Fruit fly (Drosophila melanogaster) whole organism, prepupa: Measurements from ENCODE around the gene CG8319.

Experiments used
- Blimp-1 ChIP-seq: fragments of 200-800 bp; sonication (Bioruptor generic); optimal IDR thresholded peaks from 3 replicates; lab custom pipeline; 2017; ENCODE audit warnings: missing biosample characterization, missing genetic modification characterization, mild to moderate bottlenecking, moderate library complexity, missing genetic modification reagents
- CG10669 ChIP-seq: fragments of 200-800 bp; sonication (Bioruptor generic); optimal IDR thresholded peaks from 3 replicates; lab custom pipeline; 2018; ENCODE audit warnings: missing biosample characterization, mild to moderate bottlenecking, missing genetic modification characterization, moderate library complexity
- CG11294 ChIP-seq: fragments of 200-800 bp; sonication (Bioruptor generic); IDR thresholded peaks from 2 replicates; pipeline ENCODE4 v1.3.6; 2022; ENCODE audit warnings: missing biosample characterization, missing genetic modification characterization
- CG11762 ChIP-seq: fragments of 200-800 bp; sonication (Bioruptor generic); optimal IDR thresholded peaks from 3 replicates; lab custom pipeline; 2016; ENCODE audit warnings: missing biosample characterization, missing genetic modification characterization; ENCODE audit not compliant: insufficient read depth
- CG11902 ChIP-seq: fragments of 200-800 bp; sonication (Bioruptor generic); optimal IDR thresholded peaks from 3 replicates; lab custom pipeline; 2016; ENCODE audit warnings: missing biosample characterization, missing genetic modification characterization
- CG15336 ChIP-seq: fragments of 200-800 bp; sonication (Bioruptor generic); IDR thresholded peaks from 2 replicates; pipeline ENCODE4 v1.3.6; 2022; ENCODE audit warnings: missing biosample characterization, missing genetic modification characterization
- CG1621 ChIP-seq: fragments of 200-800 bp; sonication (Bioruptor generic); optimal IDR thresholded peaks from 3 replicates; lab custom pipeline; 2018; ENCODE audit warnings: missing biosample characterization, mild to moderate bottlenecking, missing genetic modification characterization
- CG3032 ChIP-seq: fragments of 200-800 bp; optimal IDR thresholded peaks from 2 replicates; lab custom pipeline; 2019; ENCODE audit warnings: missing biosample characterization, mild to moderate bottlenecking, missing genetic modification characterization, moderate library complexity
- CG31627 ChIP-seq: fragments of 200-800 bp; sonication (Bioruptor generic); optimal IDR thresholded peaks from 3 replicates; lab custom pipeline; 2016; ENCODE audit warnings: missing biosample characterization, missing genetic modification characterization
- CG3919 ChIP-seq: fragments of 200-800 bp; sonication (Bioruptor generic); optimal IDR thresholded peaks from 3 replicates; lab custom pipeline; 2016; ENCODE audit warnings: missing biosample characterization, missing genetic modification characterization
- CG6163 ChIP-seq: fragments of 200-800 bp; sonication (Bioruptor generic); IDR thresholded peaks from 3 replicates; pipeline ENCODE4 v1.3.6; 2022; ENCODE audit warnings: missing biosample characterization, missing genetic modification characterization
- CG6276 ChIP-seq: fragments of 200-800 bp; sonication (Bioruptor generic); optimal IDR thresholded peaks from 2 replicates; lab custom pipeline; 2017; ENCODE audit warnings: missing biosample characterization, mild to moderate bottlenecking, missing genetic modification characterization
- CG7368 ChIP-seq: fragments of 200-800 bp; sonication (Bioruptor generic); optimal IDR thresholded peaks from 3 replicates; lab custom pipeline; 2016; ENCODE audit warnings: missing biosample characterization, missing genetic modification characterization
- CG8119 ChIP-seq: fragments of 200-800 bp; sonication (Bioruptor generic); IDR thresholded peaks from 3 replicates; pipeline ENCODE4 v1.3.6; 2022; ENCODE audit warnings: missing biosample characterization, missing genetic modification characterization
- CG8632 ChIP-seq: fragments of 200-800 bp; sonication (Bioruptor generic); optimal IDR thresholded peaks from 3 replicates; lab custom pipeline; 2016; ENCODE audit warnings: missing biosample characterization, missing genetic modification characterization
- CG9139 ChIP-seq: fragments of 200-800 bp; sonication (Bioruptor generic); optimal IDR thresholded peaks from 3 replicates; lab custom pipeline; 2017; ENCODE audit warnings: missing biosample characterization, mild to moderate bottlenecking, missing genetic modification characterization
- Eip75B ChIP-seq: fragments of 200-800 bp; sonication (Bioruptor generic); optimal IDR thresholded peaks from 3 replicates; lab custom pipeline; 2016; ENCODE audit warnings: missing biosample characterization, missing genetic modification characterization
- Eip78C ChIP-seq: fragments of 200-800 bp; sonication (Bioruptor generic); peaks from one replicate; lab custom pipeline; 2016; ENCODE audit warnings: missing biosample characterization, missing genetic modification characterization
- Eip93F ChIP-seq: fragments of 200-800 bp; sonication (Bioruptor generic); optimal IDR thresholded peaks from 2 replicates; lab custom pipeline; 2016; ENCODE audit warnings: missing biosample characterization, mild to moderate bottlenecking, missing genetic modification characterization
- Hr38 ChIP-seq: sonication (Bioruptor generic); optimal IDR thresholded peaks from 2 replicates; lab custom pipeline; 2016; ENCODE audit warnings: missing biosample characterization, missing genetic modification characterization
- Hr4 ChIP-seq: fragments of 200-800 bp; sonication (Bioruptor generic); optimal IDR thresholded peaks from 3 replicates; lab custom pipeline; 2016; ENCODE audit warnings: missing biosample characterization, missing genetic modification characterization
- Lpt ChIP-seq: fragments of 200-800 bp; sonication (Bioruptor generic); optimal IDR thresholded peaks from 3 replicates; lab custom pipeline; 2016; ENCODE audit warnings: missing biosample characterization, missing genetic modification characterization
- Met ChIP-seq: fragments of 200-800 bp; sonication (Bioruptor generic); optimal IDR thresholded peaks from 3 replicates; lab custom pipeline; 2016; ENCODE audit warnings: missing biosample characterization, missing genetic modification characterization
- OdsH ChIP-seq: fragments of 200-800 bp; sonication (Bioruptor generic); optimal IDR thresholded peaks from 3 replicates; lab custom pipeline; 2016; ENCODE audit warnings: missing biosample characterization, missing genetic modification characterization
- Smox ChIP-seq: fragments of 200-800 bp; sonication (Bioruptor generic); optimal IDR thresholded peaks from 3 replicates; lab custom pipeline; 2016; ENCODE audit warnings: missing biosample characterization, missing genetic modification characterization
- Sox15 ChIP-seq: fragments of 200-800 bp; sonication (Bioruptor generic); optimal IDR thresholded peaks from 3 replicates; lab custom pipeline; 2016; ENCODE audit warnings: missing biosample characterization, missing genetic modification characterization
- cyc ChIP-seq: fragments of 200-800 bp; sonication (Bioruptor generic); optimal IDR thresholded peaks from 3 replicates; lab custom pipeline; 2016; ENCODE audit warnings: missing biosample characterization, missing genetic modification characterization
- dac ChIP-seq: fragments of 200-800 bp; sonication (Bioruptor generic); optimal IDR thresholded peaks from 2 replicates; lab custom pipeline; 2017; ENCODE audit warnings: missing biosample characterization, mild to moderate bottlenecking, missing genetic modification characterization
- dsx ChIP-seq: fragments of 200-800 bp; optimal IDR thresholded peaks from 3 replicates; lab custom pipeline; 2019; ENCODE audit warnings: missing biosample characterization, mild to moderate bottlenecking, missing genetic modification characterization, moderate library complexity; ENCODE audit not compliant: poor library complexity, severe bottlenecking
- eg ChIP-seq: fragments of 200-800 bp; sonication (Bioruptor generic); IDR thresholded peaks from 3 replicates; pipeline ENCODE4 v1.3.6; 2022; ENCODE audit warnings: missing biosample characterization, missing genetic modification characterization
- esn ChIP-seq: fragments of 200-800 bp; sonication (Bioruptor generic); optimal IDR thresholded peaks from 2 replicates; lab custom pipeline; 2016; ENCODE audit warnings: missing biosample characterization, mild to moderate bottlenecking, missing genetic modification characterization, moderate library complexity
- fd59A ChIP-seq: fragments of 200-800 bp; sonication (Bioruptor generic); optimal IDR thresholded peaks from 2 replicates; lab custom pipeline; 2017; ENCODE audit warnings: missing biosample characterization, mild to moderate bottlenecking, missing genetic modification characterization, missing genetic modification reagents
- fd85E ChIP-seq: fragments of 200-800 bp; sonication (Bioruptor generic); optimal IDR thresholded peaks from 3 replicates; lab custom pipeline; 2016; ENCODE audit warnings: missing biosample characterization, missing genetic modification characterization
- fkh ChIP-seq: fragments of 200-800 bp; sonication (Bioruptor generic); optimal IDR thresholded peaks from 3 replicates; lab custom pipeline; 2017; ENCODE audit warnings: missing biosample characterization, mild to moderate bottlenecking, missing genetic modification characterization, moderate library complexity
- lz ChIP-seq: fragments of 200-800 bp; sonication (Bioruptor generic); optimal IDR thresholded peaks from 3 replicates; lab custom pipeline; 2016; ENCODE audit warnings: missing biosample characterization, missing genetic modification characterization
- pdm3 ChIP-seq: fragments of 200-800 bp; sonication (Bioruptor generic); optimal IDR thresholded peaks from 3 replicates; lab custom pipeline; 2016; ENCODE audit warnings: missing biosample characterization, missing genetic modification characterization
- spab ChIP-seq: fragments of 200-800 bp; sonication (Bioruptor generic); optimal IDR thresholded peaks from 2 replicates; lab custom pipeline; 2017; ENCODE audit warnings: missing biosample characterization, mild to moderate bottlenecking, missing genetic modification characterization, missing genetic modification reagents
- ss ChIP-seq, 2 experiments: fragments of 200-800 bp; sonication (Bioruptor generic); optimal IDR thresholded peaks; 2 replicates in 1 of 2; 3 replicates in 1 of 2; lab custom pipeline; 2017 to 2018; ENCODE audit warnings: mild to moderate bottlenecking in 2 of 2, missing biosample characterization in 2 of 2, missing genetic modification characterization in 2 of 2, moderate library complexity in 1 of 2
- vri ChIP-seq: fragments of 200-800 bp; sonication (Bioruptor generic); optimal IDR thresholded peaks from 3 replicates; lab custom pipeline; 2016; ENCODE audit warnings: missing biosample characterization, mild to moderate bottlenecking, missing genetic modification characterization

The CG8319 gene

dm6 chr3R:9600558-9600959 is 26.6 kb upstream of the CG8319 start (continued):
- TF ChIP-seq fd59A (GFP tag; lab: Kevin White, UChicago) (peak; percentile 18), Lpt (GFP tag; lab: Kevin White, UChicago) (no peak), Sox15 (peak; percentile 10), CG6163 (GFP tag; lab: Robert Waterston, UW) (peak; percentile 59; the same call in 1 of the 3 replicates), spab (GFP tag; lab: Kevin White, UChicago) (peak; percentile 39), CG1621 (tag; lab: Kevin White, UChicago) (peak; percentile 26), CG9139 (GFP tag; lab: Kevin White, UChicago) (peak; percentile 51), Eip93F (GFP tag; lab: Kevin White, UChicago) (no peak), CG11762 (GFP tag; lab: Kevin White, UChicago) (peak; percentile 42), Hr4 (no peak), CG10669 (peak; percentile 46), eg (GFP tag; lab: Robert Waterston, UW) (0 out of 3 replicates have a peak, but pooled peaks have one; percentile 29), CG8632 (peak; percentile 44), CG7368 (peak; percentile 4), CG3032 (tag; lab: Kevin White, UChicago) (peak; percentile 49), dsx (GFP tag; lab: Kevin White, UChicago) (peak; percentile 57), fd85E (no peak), lz (GFP tag; lab: Kevin White, UChicago) (no peak), vri (GFP tag; lab: Kevin White, UChicago) (peak; percentile 17), dac (GFP tag; lab: Kevin White, UChicago) (no peak), OdsH (GFP tag; lab: Kevin White, UChicago) (peak; percentile 50), CG31627 (GFP tag; lab: Kevin White, UChicago) (no peak)

- TF ChIP-seq Eip78C (peak; percentile 15), ss (GFP tag; optimal IDR thresholded peaks at IDR 0.05; lab: Kevin White, UChicago) (peak in 1 of 2 experiments; percentile 17), vri (GFP tag; lab: Kevin White, UChicago) (peak; percentile 32), CG6276 (GFP tag; lab: Kevin White, UChicago) (no peak)
Observed at dm6 chr3R:9601949-9602348, 25.2 kb upstream of the CG8319 start.

- TF ChIP-seq ss (GFP tag; optimal IDR thresholded peaks at IDR 0.05; lab: Kevin White, UChicago): peak in 1 of 2 experiments; percentile 63
- TF ChIP-seq CG8119 (GFP tag; lab: Robert Waterston, UW): no peak
- peak; percentile 67 for TF ChIP-seq fkh (GFP tag; lab: Kevin White, UChicago)
- no peak for TF ChIP-seq esn (GFP tag; lab: Kevin White, UChicago)
Observed at dm6 chr3R:9603022-9603942, 23.8 kb upstream of the CG8319 start.

- TF ChIP-seq lz (GFP tag; lab: Kevin White, UChicago): no peak
- no peak for TF ChIP-seq Smox (GFP tag; lab: Kevin White, UChicago)
- no peak for TF ChIP-seq CG15336 (GFP tag; lab: Robert Waterston, UW)
Observed at dm6 chr3R:9604445-9605020, 22.6 kb upstream of the CG8319 start.

- TF ChIP-seq CG11762 (GFP tag; lab: Kevin White, UChicago): peak; percentile 17
- TF ChIP-seq CG8119 (GFP tag; lab: Robert Waterston, UW): peak; percentile 39; the same call in 1 of the 3 replicates
- peak; percentile 54 for TF ChIP-seq CG31627 (GFP tag; lab: Kevin White, UChicago)
- peak; percentile 75 for TF ChIP-seq CG3919
- peak; percentile 65 for TF ChIP-seq spab (GFP tag; lab: Kevin White, UChicago)
- no peak for TF ChIP-seq eg (GFP tag; lab: Robert Waterston, UW)
- TF ChIP-seq Lpt (GFP tag; lab: Kevin White, UChicago): peak; percentile 28
- TF ChIP-seq Eip75B: peak; percentile 65
- TF ChIP-seq CG11294 (GFP tag; lab: Robert Waterston, UW): no peak
- no peak for TF ChIP-seq Blimp-1 (GFP tag; lab: Kevin White, UChicago)
- TF ChIP-seq lz (GFP tag; lab: Kevin White, UChicago): peak; percentile 47
- TF ChIP-seq CG11902 (GFP tag; lab: Kevin White, UChicago): no peak
- peak; percentile 28 to 35 for TF ChIP-seq ss (GFP tag; optimal IDR thresholded peaks at IDR 0.05; lab: Kevin White, UChicago)
- peak; percentile 56 for TF ChIP-seq cyc (GFP tag; lab: Kevin White, UChicago)
- peak; percentile 63 for TF ChIP-seq pdm3 (GFP tag; lab: Kevin White, UChicago)
- peak; percentile 52 for TF ChIP-seq Met
- TF ChIP-seq CG3032 (tag; lab: Kevin White, UChicago): peak; percentile 63
- TF ChIP-seq Eip93F (GFP tag; lab: Kevin White, UChicago): no peak
- no peak for TF ChIP-seq Hr38 (GFP tag; lab: Kevin White, UChicago)
- TF ChIP-seq fd85E: no peak
Observed at dm6 chr3R:9605084-9605483, 22.0 kb upstream of the CG8319 start.
